Worm (Caenorhabditis elegans) whole organism, young adult: ENCODE data around the gene nfm-1.

Experiments
- B0035.1 ChIP-seq: sonication (generic microtip); optimal IDR thresholded peaks from 2 replicates; lab custom pipeline; 2016; ENCODE audit warnings: missing genetic modification characterization, mild to moderate bottlenecking, missing compliant biosample characterization, missing genotype, missing genetic modification reagents
- F33H1.4 ChIP-seq: fragments of 200-800 bp; sonication (Bioruptor generic); IDR thresholded peaks from 2 replicates; pipeline ENCODE4 v1.3.6; 2022; ENCODE audit warnings: missing genetic modification reagents, missing genetic modification characterization, missing compliant biosample characterization
- K12H6.12 ChIP-seq: fragments of 200-800 bp; sonication (Bioruptor generic); optimal IDR thresholded peaks from 2 replicates; lab custom pipeline; 2018; ENCODE audit warnings: mild to moderate bottlenecking, missing genetic modification characterization, missing compliant biosample characterization
- T07F8.4 ChIP-seq: sonication (generic microtip); optimal IDR thresholded peaks from 2 replicates; lab custom pipeline; 2016; ENCODE audit warnings: mild to moderate bottlenecking, missing genetic modification characterization, moderate library complexity, missing compliant biosample characterization
- Y53F4B.3 ChIP-seq: fragments of 200-800 bp; sonication (Bioruptor generic); IDR thresholded peaks from 2 replicates; pipeline ENCODE4 v1.3.6; 2022; ENCODE audit warnings: missing genetic modification reagents, missing genetic modification characterization, missing compliant biosample characterization
- Y79H2A.3 ChIP-seq: fragments of 200-800 bp; sonication (Bioruptor generic); conservative IDR thresholded peaks from 2 replicates; pipeline ENCODE4 v1.3.6; 2022; ENCODE audit warnings: missing genetic modification reagents, missing genetic modification characterization, missing compliant biosample characterization
- athp-1 ChIP-seq: sonication (generic microtip); optimal IDR thresholded peaks from 2 replicates; lab custom pipeline; 2017; ENCODE audit warnings: mild to moderate bottlenecking, missing genetic modification characterization, missing compliant biosample characterization
- bed-1 ChIP-seq: fragments of 200-800 bp; sonication (Bioruptor generic); IDR thresholded peaks from 2 replicates; pipeline ENCODE4 v1.3.6; 2022; ENCODE audit warnings: missing genetic modification reagents, missing genetic modification characterization, missing compliant biosample characterization
- bed-2 ChIP-seq: fragments of 200-800 bp; sonication (Bioruptor generic); IDR thresholded peaks from 2 replicates; pipeline ENCODE4 v1.3.6; 2022; ENCODE audit warnings: missing genetic modification reagents, missing genetic modification characterization, missing compliant biosample characterization
- cebp-2 ChIP-seq: fragments of 200-800 bp; sonication (Bioruptor generic); IDR thresholded peaks from 2 replicates; pipeline ENCODE4 v1.3.6; 2022; ENCODE audit warnings: missing genetic modification characterization, missing compliant biosample characterization
- ceh-27 ChIP-seq: fragments of 200-800 bp; sonication (Bioruptor generic); optimal IDR thresholded peaks from 2 replicates; lab custom pipeline; 2018; ENCODE audit warnings: mild to moderate bottlenecking, missing genetic modification characterization, moderate library complexity, missing compliant biosample characterization
- ceh-58 ChIP-seq: fragments of 200-800 bp; sonication (Bioruptor generic); IDR thresholded peaks from 2 replicates; pipeline ENCODE4 v1.3.6; 2022; ENCODE audit warnings: missing genetic modification characterization, missing compliant biosample characterization
- die-1 ChIP-seq: sonication (generic microtip); optimal IDR thresholded peaks from 2 replicates; lab custom pipeline; 2016; ENCODE audit warnings: missing genotype, mild to moderate bottlenecking, missing genetic modification characterization, missing compliant biosample characterization
- dox-1 ChIP-seq: fragments of 200-800 bp; sonication (Bioruptor generic); IDR thresholded peaks from 2 replicates; pipeline ENCODE4 v1.3.6; 2022; ENCODE audit warnings: missing genetic modification reagents, missing genetic modification characterization, missing compliant biosample characterization
- dpff-1 ChIP-seq: sonication (generic microtip); optimal IDR thresholded peaks from 2 replicates; lab custom pipeline; 2017; ENCODE audit warnings: mild to moderate bottlenecking, missing genetic modification characterization, missing compliant biosample characterization
- dpl-1 ChIP-seq: fragments of 150-350 bp; optimal IDR thresholded peaks from 2 replicates; lab custom pipeline; 2014; ENCODE audit warnings: missing biosample characterization, missing genetic modification reagents, missing genetic modification characterization
- efl-1 ChIP-seq: fragments of 150-350 bp; optimal IDR thresholded peaks from 2 replicates; lab custom pipeline; 2014; ENCODE audit warnings: missing biosample characterization, missing genetic modification reagents, missing genetic modification characterization
- egl-18 ChIP-seq: fragments of 200-800 bp; sonication (Bioruptor generic); IDR thresholded peaks from 2 replicates; pipeline ENCODE4 v1.3.6; 2022; ENCODE audit warnings: missing genetic modification reagents, missing genetic modification characterization, missing compliant biosample characterization
- egrh-3 ChIP-seq: fragments of 200-800 bp; sonication (Bioruptor generic); IDR thresholded peaks from 2 replicates; pipeline ENCODE4 v1.3.6; 2022; ENCODE audit warnings: missing genetic modification reagents, missing genetic modification characterization, missing compliant biosample characterization
- him-1 ChIP-seq: sonication (generic microtip); optimal IDR thresholded peaks from 2 replicates; lab custom pipeline; 2016; ENCODE audit warnings: missing genotype, missing genetic modification reagents, missing genetic modification characterization, missing compliant biosample characterization
- hlh-26 ChIP-seq: fragments of 200-800 bp; sonication (Bioruptor generic); conservative IDR thresholded peaks from 2 replicates; pipeline ENCODE4 v1.3.6; 2022; ENCODE audit warnings: missing genetic modification reagents, missing genetic modification characterization, missing compliant biosample characterization
- hmg-20 ChIP-seq: fragments of 200-800 bp; sonication (Bioruptor generic); IDR thresholded peaks from 2 replicates; pipeline ENCODE4 v1.3.6; 2022; ENCODE audit warnings: missing genetic modification reagents, missing genetic modification characterization, missing compliant biosample characterization
- hsf-1 ChIP-seq: fragments of 200-800 bp; sonication (Bioruptor generic); IDR thresholded peaks from 2 replicates; pipeline ENCODE4 v1.3.6; 2022; ENCODE audit warnings: missing genetic modification reagents, missing genetic modification characterization, missing compliant biosample characterization
- lag-1 ChIP-seq: fragments of 200-800 bp; sonication (Bioruptor generic); IDR thresholded peaks from 2 replicates; pipeline ENCODE4 v1.3.6; 2022; ENCODE audit warnings: missing genetic modification reagents, missing genetic modification characterization, missing compliant biosample characterization
- lin-54 ChIP-seq: fragments of 200-800 bp; sonication (Bioruptor generic); optimal IDR thresholded peaks from 2 replicates; lab custom pipeline; 2018; ENCODE audit warnings: mild to moderate bottlenecking, missing genetic modification characterization, missing compliant biosample characterization
- madf-6 ChIP-seq: fragments of 200-800 bp; sonication (Bioruptor generic); IDR thresholded peaks from 2 replicates; pipeline ENCODE4 v1.3.6; 2022; ENCODE audit warnings: missing genetic modification reagents, missing genetic modification characterization, missing compliant biosample characterization
- madf-8 ChIP-seq: fragments of 200-800 bp; sonication (Bioruptor generic); conservative IDR thresholded peaks from 2 replicates; pipeline ENCODE4 v1.3.6; 2022; ENCODE audit warnings: missing genetic modification reagents, missing genetic modification characterization, missing compliant biosample characterization
- mes-4 ChIP-seq: sonication (generic microtip); optimal IDR thresholded peaks from 2 replicates; lab custom pipeline; 2016; ENCODE audit warnings: missing genotype, missing genetic modification characterization, missing compliant biosample characterization
- nfyb-1 ChIP-seq: fragments of 200-800 bp; sonication (Bioruptor generic); IDR thresholded peaks from 2 replicates; pipeline ENCODE4 v1.3.6; 2022; ENCODE audit warnings: missing genetic modification reagents, missing genetic modification characterization, missing compliant biosample characterization
- nhr-27 ChIP-seq: fragments of 200-800 bp; sonication (Bioruptor generic); optimal IDR thresholded peaks from 2 replicates; lab custom pipeline; 2018; ENCODE audit warnings: mild to moderate bottlenecking, missing genetic modification characterization, moderate library complexity, missing compliant biosample characterization
- nhr-80 ChIP-seq: sonication (generic microtip); optimal IDR thresholded peaks from 2 replicates; lab custom pipeline; 2016; ENCODE audit warnings: missing genetic modification characterization, missing compliant biosample characterization
- rec-8 ChIP-seq, 2 experiments: sonication (generic microtip); optimal IDR thresholded peaks; 2 replicates each; lab custom pipeline; 2016; ENCODE audit warnings: mild to moderate bottlenecking in 2 of 2, missing genetic modification characterization in 2 of 2, missing genetic modification reagents in 2 of 2, missing genotype in 2 of 2, missing biosample characterization in 1 of 2, missing compliant biosample characterization in 1 of 2, moderate library complexity in 1 of 2
- repo-1 ChIP-seq: sonication (generic microtip); optimal IDR thresholded peaks from 2 replicates; lab custom pipeline; 2017; ENCODE audit warnings: mild to moderate bottlenecking, missing genetic modification characterization, missing compliant biosample characterization
- snpc-1.1 ChIP-seq: sonication (generic microtip); optimal IDR thresholded peaks from 2 replicates; lab custom pipeline; 2017; ENCODE audit warnings: missing genetic modification characterization, mild to moderate bottlenecking, missing compliant biosample characterization, antibody characterized with exemption, moderate library complexity, missing genotype, missing genetic modification reagents; ENCODE audit not compliant: insufficient read depth
- tbp1 ChIP-seq: fragments of 200-800 bp; sonication (Bioruptor generic); optimal IDR thresholded peaks from 2 replicates; lab custom pipeline; 2018; ENCODE audit warnings: mild to moderate bottlenecking, missing genetic modification characterization, missing compliant biosample characterization
- tbx-9 ChIP-seq: sonication (generic microtip); optimal IDR thresholded peaks from 2 replicates; lab custom pipeline; 2016; ENCODE audit warnings: borderline replicate concordance, missing genetic modification characterization, inconsistent platforms, missing compliant biosample characterization
- xnd-1 ChIP-seq: sonication (generic microtip); optimal IDR thresholded peaks from 2 replicates; lab custom pipeline; 2016; ENCODE audit warnings: missing genotype, missing genetic modification reagents, missing genetic modification characterization, missing compliant biosample characterization
- zfh-2 ChIP-seq: fragments of 200-800 bp; sonication (Bioruptor generic); conservative IDR thresholded peaks from 2 replicates; pipeline ENCODE4 v1.3.6; 2022; ENCODE audit warnings: missing genetic modification reagents, missing genetic modification characterization, missing compliant biosample characterization
- ztf-22 ChIP-seq: fragments of 200-800 bp; sonication (Bioruptor generic); optimal IDR thresholded peaks from 2 replicates; lab custom pipeline; 2018; ENCODE audit warnings: mild to moderate bottlenecking, missing genetic modification characterization, moderate library complexity, missing compliant biosample characterization
- ztf-25 ChIP-seq: fragments of 200-800 bp; sonication (Bioruptor generic); IDR thresholded peaks from 2 replicates; pipeline ENCODE4 v1.3.6; 2022; ENCODE audit warnings: missing genetic modification reagents, missing genetic modification characterization, missing compliant biosample characterization

The nfm-1 gene

ce11 chrIII:6158642-6159475, at the start of gene nfm-1 (continued):
- TF ChIP-seq B0035.1 (tag; lab: Kevin White, UChicago), result no peak
- peak; percentile 61 for TF ChIP-seq K12H6.12
- no peak for TF ChIP-seq bed-1 (GFP tag; lab: Robert Waterston, UW)
- TF ChIP-seq Y79H2A.3 (GFP tag; lab: Robert Waterston, UW), result no peak
- peak; percentile 45 to 54 for TF ChIP-seq rec-8 (tag; optimal IDR thresholded peaks at IDR 0.05; lab: Kevin White, UChicago)
- TF ChIP-seq him-1 (tag; lab: Kevin White, UChicago), result peak; percentile 95
- peak; percentile 46; the same call in 1 of the 2 replicates for TF ChIP-seq hmg-20 (GFP tag; lab: Robert Waterston, UW)
- TF ChIP-seq zfh-2 (GFP tag; lab: Robert Waterston, UW), result no peak
- peak; percentile 71 for TF ChIP-seq athp-1 (tag; lab: Kevin White, UChicago)
- TF ChIP-seq lag-1 (GFP tag; lab: Robert Waterston, UW), result no peak
- peak; percentile 57 for TF ChIP-seq snpc-1.1 (tag; lab: Kevin White, UChicago)
- TF ChIP-seq ceh-58 (GFP tag; lab: Robert Waterston, UW), result no peak
- no peak for TF ChIP-seq tbx-9 (tag; lab: Kevin White, UChicago)
- no peak for TF ChIP-seq hlh-26 (GFP tag; lab: Robert Waterston, UW)
- TF ChIP-seq tbp1 (GFP tag; lab: Kevin White, UChicago), result peak; percentile 98
- peak; percentile 9 for TF ChIP-seq ceh-27
- TF ChIP-seq lin-54 (GFP tag; lab: Kevin White, UChicago), result peak; percentile 67
- TF ChIP-seq nfyb-1 (GFP tag; lab: Robert Waterston, UW), result peak; percentile 80
- TF ChIP-seq ztf-22 (GFP tag; lab: Kevin White, UChicago), result no peak
- no peak for TF ChIP-seq bed-2
- TF ChIP-seq hsf-1 (GFP tag; lab: Robert Waterston, UW), result no peak; the same call in 1 of the 2 replicates
- TF ChIP-seq nhr-80, result peak; percentile 99
- no peak for TF ChIP-seq nhr-27
- peak; percentile 36 for TF ChIP-seq mes-4
- peak; percentile 84 for TF ChIP-seq repo-1
- peak; percentile 86 for TF ChIP-seq die-1
- peak; percentile 42 for TF ChIP-seq dpff-1 (tag; lab: Kevin White, UChicago)
- TF ChIP-seq cebp-2 (GFP tag; lab: Robert Waterston, UW), result 0 out of 2 replicates have a peak, but pooled peaks have one; percentile 66
- TF ChIP-seq F33H1.4 (GFP tag; lab: Robert Waterston, UW), result peak; percentile 44
- peak; percentile 31 for TF ChIP-seq efl-1 (GFP tag; lab: Kevin White, UChicago)
- no peak for TF ChIP-seq egl-18 (GFP tag; lab: Robert Waterston, UW)
- TF ChIP-seq Y53F4B.3 (GFP tag; lab: Robert Waterston, UW), result no peak
- TF ChIP-seq ztf-25 (GFP tag; lab: Robert Waterston, UW), result no peak
- peak; percentile 57 for TF ChIP-seq T07F8.4 (tag; lab: Kevin White, UChicago)
- peak; percentile 71 for TF ChIP-seq dox-1 (GFP tag; lab: Robert Waterston, UW)

ce11 chrIII:6110187-6110586, 49.1 kb upstream of the nfm-1 start:
- TF ChIP-seq nhr-27 (no peak), xnd-1 (tag; lab: Kevin White, UChicago) (no peak), dpl-1 (GFP tag; lab: Kevin White, UChicago) (no peak), madf-8 (GFP tag; lab: Robert Waterston, UW) (no peak), egrh-3 (GFP tag; lab: Robert Waterston, UW) (no peak), K12H6.12 (no peak), madf-6 (GFP tag; lab: Robert Waterston, UW) (no peak)
